Worm (Caenorhabditis elegans): Measurements from ENCODE around the gene ZK970.8.

Gene ZK970.8

DNA sequence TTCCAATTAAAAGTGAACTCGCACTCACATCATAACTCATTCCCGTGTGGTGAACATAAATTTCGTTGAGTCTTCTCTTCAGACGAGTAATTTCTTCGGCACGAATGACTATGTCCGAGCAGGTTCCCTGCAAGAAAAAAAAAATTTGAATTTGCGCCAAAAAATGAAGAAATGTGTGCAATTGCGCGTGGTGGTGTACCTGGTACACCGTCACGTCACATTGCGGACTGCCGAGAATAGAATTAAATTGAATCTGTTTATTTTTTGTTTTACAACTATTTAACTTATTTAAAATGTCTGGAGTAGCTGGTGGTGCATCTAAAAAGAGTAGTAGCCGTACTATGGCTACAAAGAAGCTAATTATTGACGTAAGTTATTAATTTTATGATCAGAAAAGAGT lies 8.5 kb upstream of the ZK970.8 start, which contains the start of gene mdt-22 (continued):
- no peak for TF ChIP-seq ztf-22 (GFP tag; optimal IDR thresholded peaks at IDR 0.05)
- TF ChIP-seq nhr-179 (tag; optimal IDR thresholded peaks at IDR 0.05): no peak
- no peak for TF ChIP-seq B0035.1 (tag; optimal IDR thresholded peaks at IDR 0.05)
- no peak for TF ChIP-seq egl-44 (GFP tag; IDR thresholded peaks at IDR 0.05)
- peak; percentile 89 for TF ChIP-seq dpl-1 (GFP tag; optimal IDR thresholded peaks at IDR 0.05)
- no peak for TF ChIP-seq F57C9.4 (tag; optimal IDR thresholded peaks at IDR 0.05)
- no peak for TF ChIP-seq unc-130 (GFP tag; optimal IDR thresholded peaks at IDR 0.05)
- no peak for TF ChIP-seq gei-17 (GFP tag; optimal IDR thresholded peaks at IDR 0.05)
- TF ChIP-seq tbx-9 (tag; optimal IDR thresholded peaks at IDR 0.05; ENCODE audit: borderline replicate concordance): no peak
- no peak for TF ChIP-seq mel-28 (tag; optimal IDR thresholded peaks at IDR 0.05; ENCODE audit: borderline replicate concordance)
- TF ChIP-seq snpc-1.1 (tag; optimal IDR thresholded peaks at IDR 0.05; ENCODE audit: insufficient read depth): no peak
- peak; percentile 66 for TF ChIP-seq pbrm-1 (GFP tag; IDR thresholded peaks at IDR 0.05)
- peak; percentile 25 for TF ChIP-seq die-1 (tag; optimal IDR thresholded peaks at IDR 0.05)
- TF ChIP-seq F57A8.1 (GFP tag; optimal IDR thresholded peaks at IDR 0.05): no peak
- TF ChIP-seq ceh-27 (GFP tag; optimal IDR thresholded peaks at IDR 0.05): peak; percentile 64
- 0 out of 2 replicates have a peak, but pooled peaks have one; percentile 7 for TF ChIP-seq Y56A3A.18 (GFP tag; IDR thresholded peaks at IDR 0.05)
- TF ChIP-seq ztf-28 (GFP tag; IDR thresholded peaks at IDR 0.05): no peak
- TF ChIP-seq nfya-2 (GFP tag; IDR thresholded peaks at IDR 0.05): no peak
- TF ChIP-seq nhr-90 (tag; optimal IDR thresholded peaks at IDR 0.05): peak; percentile 17
- no peak for TF ChIP-seq bed-2 (GFP tag; IDR thresholded peaks at IDR 0.05)
- TF ChIP-seq let-526 (GFP tag; IDR thresholded peaks at IDR 0.05): no peak
- TF ChIP-seq lin-54 (GFP tag; optimal IDR thresholded peaks at IDR 0.05): peak; percentile 96
- TF ChIP-seq ekl-4 (GFP tag; IDR thresholded peaks at IDR 0.05): peak; percentile 82
- no peak for TF ChIP-seq F10E7.11 (tag; optimal IDR thresholded peaks at IDR 0.05)
- TF ChIP-seq hmg-1.2 (GFP tag; IDR thresholded peaks at IDR 0.05): peak; percentile 55
- no peak for TF ChIP-seq nfya-1 (tag; optimal IDR thresholded peaks at IDR 0.05; ENCODE audit: borderline replicate concordance, insufficient read depth)
- TF ChIP-seq egrh-3 (GFP tag; IDR thresholded peaks at IDR 0.05): no peak
- TF ChIP-seq ets-4 (GFP tag; optimal IDR thresholded peaks at IDR 0.05): no peak
- TF ChIP-seq lin-40 (tag; optimal IDR thresholded peaks at IDR 0.05): peak; percentile 65
- TF ChIP-seq fkh-3 (tag; optimal IDR thresholded peaks at IDR 0.05): no peak
- peak; percentile 83 for TF ChIP-seq madf-6 (GFP tag; IDR thresholded peaks at IDR 0.05)
- no peak for TF ChIP-seq akir-1 (GFP tag; optimal IDR thresholded peaks at IDR 0.05)
- TF ChIP-seq ZK185.1 (tag; optimal IDR thresholded peaks at IDR 0.05; ENCODE audit: poor library complexity, severe bottlenecking): peak; percentile 66
- TF ChIP-seq atf-7 (tag; optimal IDR thresholded peaks at IDR 0.05): no peak
- no peak for TF ChIP-seq Y53G8AR.9 (GFP tag; conservative IDR thresholded peaks at IDR 0.05)
- peak; percentile 19 for TF ChIP-seq snpc-4 (GFP tag; optimal IDR thresholded peaks at IDR 0.05)
- peak; percentile 42 to 70 (median 62) for TF ChIP-seq snpc-4 (tag; optimal IDR thresholded peaks at IDR 0.05)
- TF ChIP-seq F23B12.7 (tag; optimal IDR thresholded peaks at IDR 0.05; ENCODE audit: insufficient read depth): peak; percentile 42
- TF ChIP-seq madf-3 (GFP tag; IDR thresholded peaks at IDR 0.05): peak; percentile 85
- 0 out of 2 replicates have a peak, but pooled peaks have one; percentile 41 for TF ChIP-seq Y79H2A.3 (GFP tag; conservative IDR thresholded peaks at IDR 0.05)
- peak; percentile 39; the same call in 1 of the 2 replicates for TF ChIP-seq attf-6 (GFP tag; IDR thresholded peaks at IDR 0.05)
- no peak for TF ChIP-seq nhr-27 (tag; optimal IDR thresholded peaks at IDR 0.05)
- TF ChIP-seq dox-1 (GFP tag; IDR thresholded peaks at IDR 0.05): peak; percentile 76; the same call in 1 of the 2 replicates
- no peak for TF ChIP-seq F22D6.2 (tag; optimal IDR thresholded peaks at IDR 0.05)
- TF ChIP-seq tlf-1 (GFP tag; optimal IDR thresholded peaks at IDR 0.05): peak; percentile 60
- TF ChIP-seq lag-1 (GFP tag; IDR thresholded peaks at IDR 0.05): no peak
- TF ChIP-seq aptf-2 (GFP tag; conservative IDR thresholded peaks at IDR 0.05): no peak
- TF ChIP-seq ama-1 (optimal IDR thresholded peaks at IDR 0.05): peak; percentile 22
- TF ChIP-seq ama-1 (GFP tag; optimal IDR thresholded peaks at IDR 0.05): peak in 1 of 2 experiments; percentile 39
